Fruit fly (Drosophila melanogaster): ENCODE measurements around the gene CG14829.

The CG14829 gene

DNA sequence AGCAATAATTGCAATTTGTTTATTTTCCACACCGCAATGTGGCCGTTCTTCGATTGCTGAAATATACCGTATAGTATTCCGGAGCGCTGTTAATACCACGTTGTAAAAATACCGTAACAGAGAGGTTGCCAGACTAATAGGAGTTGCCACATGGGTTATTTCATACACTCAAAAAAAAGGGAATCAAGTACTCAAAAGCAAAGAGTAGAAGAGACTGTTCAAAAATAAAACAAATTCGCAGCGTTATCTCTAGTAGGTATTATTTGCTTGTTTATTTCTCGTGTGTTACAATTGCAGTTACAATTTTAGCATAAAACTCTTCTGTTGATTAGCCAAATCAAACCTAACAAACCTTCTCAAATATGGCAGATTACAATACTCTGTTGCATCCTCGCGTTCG, 12.5 kb upstream of the CG14829 start, which contains the start of gene MED4 (continued):
- TF ChIP-seq nom (GFP tag; optimal IDR thresholded peaks at IDR 0.05) (no peak), Deaf1 (tag; optimal IDR thresholded peaks at IDR 0.05) (peak; percentile 37), ems (GFP tag; optimal IDR thresholded peaks at IDR 0.05) (peak; percentile 81), CG10366 (GFP tag; IDR thresholded peaks at IDR 0.05) (peak; percentile 81), CG15073 (GFP tag; optimal IDR thresholded peaks at IDR 0.05) (peak; percentile 16), CG10431 (GFP tag; optimal IDR thresholded peaks at IDR 0.05) (no peak), CG16815 (GFP tag; optimal IDR thresholded peaks at IDR 0.05) (peak; percentile 50), bsh (GFP tag; optimal IDR thresholded peaks at IDR 0.05) (peak; percentile 48 to 71), gcm (GFP tag; optimal IDR thresholded peaks at IDR 0.05) (peak; percentile 64), repo (GFP tag; optimal IDR thresholded peaks at IDR 0.05) (peak; percentile 83), Neu2 (GFP tag; optimal IDR thresholded peaks at IDR 0.05; ENCODE audit: borderline replicate concordance) (peak; percentile 47), Oaz (GFP tag; IDR thresholded peaks at IDR 0.05) (no peak), CG31441 (GFP tag; IDR thresholded peaks at IDR 0.05) (peak; percentile 60), tup (GFP tag; optimal IDR thresholded peaks at IDR 0.05) (peak; percentile 28), Oli (tag; optimal IDR thresholded peaks at IDR 0.05) (peak; percentile 71), trem (tag; optimal IDR thresholded peaks at IDR 0.05) (peak; percentile 56), HmgZ (tag; optimal IDR thresholded peaks at IDR 0.05) (peak; percentile 87), vvl (GFP tag; IDR thresholded peaks at IDR 0.05) (peak; percentile 88), emc (GFP tag; optimal IDR thresholded peaks at IDR 0.05) (peak; percentile 59), Doc2 (GFP tag; IDR thresholded peaks at IDR 0.05) (no peak), CG9437 (GFP tag; optimal IDR thresholded peaks at IDR 0.05) (peak; percentile 32), CG14441 (GFP tag; IDR thresholded peaks at IDR 0.05) (peak; percentile 74), slp2 (GFP tag; optimal IDR thresholded peaks at IDR 0.05) (peak; percentile 54), CG7786 (GFP tag; optimal IDR thresholded peaks at IDR 0.05) (peak; percentile 87), CG1024 (GFP tag; IDR thresholded peaks at IDR 0.05) (peak; percentile 57; the same call in 1 of the 2 replicates), bowl (GFP tag; IDR thresholded peaks at IDR 0.05) (peak; percentile 54; the same call in 1 of the 2 replicates), sens (GFP tag) (peak; percentile 97), CG15011 (GFP tag; optimal IDR thresholded peaks at IDR 0.05) (no peak), usp (GFP tag; optimal IDR thresholded peaks at IDR 0.05) (no peak), amos (GFP tag; IDR thresholded peaks at IDR 0.05; ENCODE audit: partially characterized antibody) (peak; percentile 39; the same call in 1 of the 2 replicates), NK7.1 (GFP tag; optimal IDR thresholded peaks at IDR 0.05) (peak; percentile 66), CG16813 (GFP tag; IDR thresholded peaks at IDR 0.05; ENCODE audit: partially characterized antibody) (no peak), CG13287 (GFP tag; IDR thresholded peaks at IDR 0.05; ENCODE audit: partially characterized antibody) (peak; percentile 21; the same call in 1 of the 2 replicates), HLHmδ (GFP tag; optimal IDR thresholded peaks at IDR 0.05) (no peak), CG43689 (GFP tag; IDR thresholded peaks at IDR 0.05) (0 out of 2 replicates have a peak, but pooled peaks have one; percentile 27), ato (GFP tag; IDR thresholded peaks at IDR 0.05; ENCODE audit: partially characterized antibody) (no peak), CG33557 (GFP tag; optimal IDR thresholded peaks at IDR 0.05) (peak; percentile 37), CG18011 (GFP tag; optimal IDR thresholded peaks at IDR 0.05) (peak; percentile 79), NC2α (GFP tag; optimal IDR thresholded peaks at IDR 0.05) (peak; percentile 76), BEAF-32 (GFP tag; optimal IDR thresholded peaks at IDR 0.05) (peak; percentile 48), bcd (GFP tag; optimal IDR thresholded peaks at IDR 0.05) (peak; percentile 70), CG9727 (GFP tag; optimal IDR thresholded peaks at IDR 0.05) (peak; percentile 74), CG18764 (GFP tag; optimal IDR thresholded peaks at IDR 0.05) (peak; percentile 69), sima (GFP tag; optimal IDR thresholded peaks at IDR 0.05) (no peak), CG10321 (GFP tag; IDR thresholded peaks at IDR 0.05) (no peak), CG2202 (tag; optimal IDR thresholded peaks at IDR 0.05) (peak; percentile 65), CG6683 (GFP tag; optimal IDR thresholded peaks at IDR 0.05) (peak; percentile 68), CG3838 (GFP tag; optimal IDR thresholded peaks at IDR 0.05) (peak; percentile 40), MBD-R2 (GFP tag; IDR thresholded peaks at IDR 0.05) (peak; percentile 94), Fer2 (tag; optimal IDR thresholded peaks at IDR 0.05) (no peak)
